Worm (Caenorhabditis elegans): Measurements from ENCODE around the gene mrps-22.

DNA sequence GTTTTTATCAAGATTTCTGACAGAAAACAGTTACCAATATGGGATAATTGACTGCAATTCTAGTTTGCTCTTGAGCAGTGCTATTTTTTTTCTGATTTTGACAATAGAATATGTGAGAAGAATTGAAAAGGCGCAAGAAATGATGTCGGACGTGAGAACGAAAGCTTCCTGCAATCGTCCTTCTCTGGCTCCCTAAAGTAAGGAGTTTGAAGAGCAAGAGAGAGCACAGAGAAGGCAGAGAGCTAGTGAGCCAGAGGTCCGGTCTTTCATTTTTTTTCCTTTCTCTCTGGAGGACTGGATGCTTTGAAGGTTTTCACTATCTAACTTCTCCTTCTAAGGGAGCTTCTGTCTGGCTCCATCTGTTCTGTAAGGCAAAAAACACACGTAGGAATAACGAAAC, 32.2 kb upstream of the mrps-22 start:
- TF ChIP-seq lin-39 (tag; optimal IDR thresholded peaks at IDR 0.05) (no peak), lin-13 (GFP tag; optimal IDR thresholded peaks at IDR 0.05) (no peak), madf-9 (GFP tag; conservative IDR thresholded peaks at IDR 0.05) (no peak), dpl-1 (GFP tag; optimal IDR thresholded peaks at IDR 0.05) (no peak), zfp-3 (GFP tag; conservative IDR thresholded peaks at IDR 0.05) (no peak), ztf-11 (tag; optimal IDR thresholded peaks at IDR 0.05) (no peak), ceh-82 (tag; optimal IDR thresholded peaks at IDR 0.05) (no peak), tag-97 (GFP tag; IDR thresholded peaks at IDR 0.05) (no peak), spr-3 (GFP tag; optimal IDR thresholded peaks at IDR 0.05) (no peak), ces-1 (GFP tag; optimal IDR thresholded peaks at IDR 0.05) (no peak)

Measured in whole organism, L4 larva.